Fruit fly (Drosophila melanogaster): ENCODE data around the gene GlcAT-S.
A peak's percentile ranks its signal among the peaks of the same experiment; 100 is the strongest.

Gene GlcAT-S

dm6 chr2L:9598390-9598789 is 17.9 kb upstream of the GlcAT-S start (continued):
- TF ChIP-seq CG11504 (tag; optimal IDR thresholded peaks at IDR 0.05) (no peak), CG8388 (GFP tag; optimal IDR thresholded peaks at IDR 0.05) (peak; percentile 70), sens (GFP tag) (peak; percentile 92), HLHmδ (GFP tag; optimal IDR thresholded peaks at IDR 0.05) (no peak), CG18476 (GFP tag; optimal IDR thresholded peaks at IDR 0.05) (no peak), CG12071 (GFP tag; optimal IDR thresholded peaks at IDR 0.05) (no peak), CG15011 (GFP tag; optimal IDR thresholded peaks at IDR 0.05) (no peak), mld (GFP tag; IDR thresholded peaks at IDR 0.05; ENCODE audit: partially characterized antibody) (no peak), croc (GFP tag; conservative IDR thresholded peaks at IDR 0.05) (peak; percentile 83), B-H1 (GFP tag; IDR thresholded peaks at IDR 0.05) (peak; percentile 29; the same call in 2 of the 3 replicates), sc (optimal IDR thresholded peaks at IDR 0.05) (no peak), sc (GFP tag; optimal IDR thresholded peaks at IDR 0.05) (peak; percentile 53), CG6272 (GFP tag; IDR thresholded peaks at IDR 0.05) (peak; percentile 52; the same call in 1 of the 2 replicates), CG13894 (tag; optimal IDR thresholded peaks at IDR 0.05) (no peak), dan (GFP tag; IDR thresholded peaks at IDR 0.05) (peak; percentile 79), onecut (GFP tag; IDR thresholded peaks at IDR 0.05) (peak; percentile 74), D19B (GFP tag; optimal IDR thresholded peaks at IDR 0.05) (no peak), CG17328 (GFP tag; IDR thresholded peaks at IDR 0.05) (peak; percentile 87), cad (GFP tag; optimal IDR thresholded peaks at IDR 0.05) (no peak), CG10147 (GFP tag; optimal IDR thresholded peaks at IDR 0.05) (no peak), CG9215 (GFP tag; IDR thresholded peaks at IDR 0.05) (peak; percentile 38; the same call in 1 of the 2 replicates), TFAM (GFP tag; optimal IDR thresholded peaks at IDR 0.05) (no peak), prd (optimal IDR thresholded peaks at IDR 0.05) (no peak), prd (GFP tag; IDR thresholded peaks at IDR 0.05) (peak; percentile 94), gem (tag; optimal IDR thresholded peaks at IDR 0.05) (peak; percentile 76), eyg (GFP tag; optimal IDR thresholded peaks at IDR 0.05) (no peak), grau (tag; optimal IDR thresholded peaks at IDR 0.05) (peak; percentile 76), Ravus (GFP tag; IDR thresholded peaks at IDR 0.05) (no peak), twi (tag; optimal IDR thresholded peaks at IDR 0.05) (peak; percentile 68), bab2 (GFP tag; optimal IDR thresholded peaks at IDR 0.05) (peak; percentile 17), CG1233 (GFP tag; optimal IDR thresholded peaks at IDR 0.05) (peak; percentile 59), tin (GFP tag; optimal IDR thresholded peaks at IDR 0.05) (peak; percentile 60), Jarid2 (GFP tag; optimal IDR thresholded peaks at IDR 0.05) (peak; percentile 14), Rfx (GFP tag; IDR thresholded peaks at IDR 0.05) (peak; percentile 37; the same call in 1 of the 2 replicates), CG10979 (tag; optimal IDR thresholded peaks at IDR 0.05) (peak; percentile 86), CG14667 (GFP tag; IDR thresholded peaks at IDR 0.05) (peak; percentile 80), Hmx (GFP tag; optimal IDR thresholded peaks at IDR 0.05) (no peak), CG9817 (tag; optimal IDR thresholded peaks at IDR 0.05) (peak; percentile 4), fd64A (GFP tag; optimal IDR thresholded peaks at IDR 0.05) (peak; percentile 37), D (optimal IDR thresholded peaks at IDR 0.05) (no peak), D (GFP tag; optimal IDR thresholded peaks at IDR 0.05) (peak; percentile 82), stc (GFP tag; IDR thresholded peaks at IDR 0.05) (peak; percentile 67), pan (optimal IDR thresholded peaks at IDR 0.05) (no peak), pan (GFP tag; optimal IDR thresholded peaks at IDR 0.05 in 1 of 2, IDR thresholded peaks at IDR 0.05 in 1 of 2) (peak in 1 of 2 experiments; percentile 75), dimm (GFP tag; IDR thresholded peaks at IDR 0.05) (peak; percentile 44; the same call in 1 of the 2 replicates), lola (GFP tag; optimal IDR thresholded peaks at IDR 0.05) (peak in 1 of 3 experiments; percentile 81), CG12942 (GFP tag; optimal IDR thresholded peaks at IDR 0.05) (peak; percentile 3), Sox100B (GFP tag; optimal IDR thresholded peaks at IDR 0.05) (peak; percentile 49), CG15601 (tag; optimal IDR thresholded peaks at IDR 0.05) (peak; percentile 28), bcd (GFP tag; optimal IDR thresholded peaks at IDR 0.05) (peak; percentile 53), en (GFP tag; optimal IDR thresholded peaks at IDR 0.05) (no peak), Nf-YA (GFP tag; IDR thresholded peaks at IDR 0.05) (peak; percentile 35; the same call in 1 of the 2 replicates)

All from whole organism, embryonic.